ENCODE assay signal across 1 worm cellular context in genomic region chrIV:13430137-13430536, ce11.
TF ChIP-seq lines count a peak whose summit lies in the region.
"Not testable (repeated sequence)": the region's sequence is repeated elsewhere in the genome, so short reads cannot be mapped to it uniquely, and the experiment has no call there.

No protein-coding gene starts in this region.

TF ChIP-seq in whole organism, L4 larva, 104 proteins besides CTCF, POLR2A, EP300 and RAD21 (continued from another document):
- TF ChIP-seq lim-7 (GFP tag; IDR thresholded peaks at IDR 0.05; lab: Robert Waterston, UW) = peak; percentile 64
- TF ChIP-seq pha-4 (GFP tag; IDR thresholded peaks at IDR 0.05; lab: Robert Waterston, UW) = peak; percentile 56; the same call in 1 of the 2 replicates
- TF ChIP-seq pha-4 (tag; optimal IDR thresholded peaks at IDR 0.05; lab: Kevin White, UChicago) = not testable (repeated sequence)
